Worm (Caenorhabditis elegans) whole organism, L3 larva: ENCODE results near the gene Y37E11B.5.

Source experiments
- ama-1 ChIP-seq: fragments of 150-350 bp; optimal IDR thresholded peaks from 2 replicates; lab custom pipeline; 2018
- elt-3 ChIP-seq, 3 experiments: fragments of 150-350 bp in 1 of 3; sonication (generic microtip) in 2 of 3; optimal IDR thresholded peaks; 2 replicates in 2 of 3; 4 replicates in 1 of 3; lab custom pipeline; 2014 to 2017; ENCODE audit warnings: missing biosample characterization in 3 of 3, missing genetic modification characterization in 3 of 3
- eor-1 ChIP-seq, 2 experiments: fragments of 150-350 bp; optimal IDR thresholded peaks; 2 replicates each; lab custom pipeline; 2014 to 2018; ENCODE audit warnings: missing biosample characterization in 2 of 2, missing genetic modification characterization in 2 of 2
- fkh-10 ChIP-seq: sonication (generic microtip); optimal IDR thresholded peaks from 2 replicates; lab custom pipeline; 2017; ENCODE audit warnings: missing biosample characterization, missing genetic modification reagents, missing genetic modification characterization
- nhr-237 ChIP-seq: fragments of 150-350 bp; optimal IDR thresholded peaks from 2 replicates; lab custom pipeline; 2014; ENCODE audit warnings: missing biosample characterization, missing genetic modification characterization
- pha-4 ChIP-seq: fragments of 150-350 bp; optimal IDR thresholded peaks from 2 replicates; lab custom pipeline; 2014; ENCODE audit warnings: missing biosample characterization, missing genetic modification reagents, missing genetic modification characterization
- tbx-2 ChIP-seq: sonication (generic microtip); optimal IDR thresholded peaks from 2 replicates; lab custom pipeline; 2016; ENCODE audit warnings: mild to moderate bottlenecking, missing genetic modification characterization, missing compliant biosample characterization
- zag-1 ChIP-seq: fragments of 150-350 bp; optimal IDR thresholded peaks from 2 replicates; lab custom pipeline; 2014; ENCODE audit warnings: missing biosample characterization, missing genetic modification characterization

DNA sequence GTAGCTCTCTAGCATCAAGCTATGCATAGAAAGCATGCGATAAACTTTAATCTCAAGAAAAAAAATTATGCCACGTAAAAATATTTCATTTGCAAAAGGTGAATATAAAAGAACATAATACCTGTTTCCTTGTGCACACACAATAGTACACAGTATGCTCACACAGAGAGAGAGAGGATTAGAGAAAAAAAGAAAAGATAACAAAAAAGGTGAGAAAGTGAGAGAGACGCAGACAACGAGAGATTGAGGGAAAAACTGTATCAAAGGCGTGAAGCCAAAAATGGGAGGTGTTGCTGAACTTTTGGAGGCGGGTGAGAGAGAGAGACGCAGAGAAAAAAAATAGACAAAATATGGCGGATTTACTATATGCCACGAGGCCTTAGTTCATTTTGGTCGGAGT is 50.0 kb downstream of the Y37E11B.5 start:
- no peak for TF ChIP-seq ama-1 (lab: Kevin White, UChicago)
- no peak for TF ChIP-seq elt-3 (tag; optimal IDR thresholded peaks at IDR 0.05; lab: Kevin White, UChicago)
- TF ChIP-seq fkh-10 = no peak
- no peak for TF ChIP-seq nhr-237 (tag; lab: Kevin White, UChicago)
- no peak for TF ChIP-seq tbx-2 (tag; lab: Kevin White, UChicago)
- peak; percentile 92 for TF ChIP-seq pha-4 (tag; lab: Kevin White, UChicago)
- TF ChIP-seq eor-1 (tag; optimal IDR thresholded peaks at IDR 0.05; lab: Kevin White, UChicago) = no peak
- TF ChIP-seq zag-1 (tag; lab: Kevin White, UChicago) = no peak
